Fruit fly (Drosophila melanogaster) whole organism, embryonic: ENCODE data around the gene CG4461.

Experiments
- BEAF-32 ChIP-seq: fragments of 200-800 bp; sonication (Bioruptor generic); optimal IDR thresholded peaks from 3 replicates; lab custom pipeline; 2017; ENCODE audit warnings: missing biosample characterization, missing genetic modification characterization, mild to moderate bottlenecking, moderate library complexity, missing genetic modification reagents
- Bdp1 ChIP-seq: fragments of 200-800 bp; sonication (Bioruptor generic); optimal IDR thresholded peaks from 3 replicates; lab custom pipeline; 2016; ENCODE audit warnings: missing biosample characterization, missing genetic modification characterization
- Blimp-1 ChIP-seq: fragments of 200-800 bp; sonication (Bioruptor generic); optimal IDR thresholded peaks from 3 replicates; lab custom pipeline; 2018; ENCODE audit warnings: missing biosample characterization, missing genetic modification characterization, mild to moderate bottlenecking, moderate library complexity, missing genetic modification reagents
- C15 ChIP-seq: fragments of 200-800 bp; sonication (Bioruptor generic); IDR thresholded peaks from 3 replicates; pipeline ENCODE4 v1.3.6; 2022; ENCODE audit warnings: missing biosample characterization, missing genetic modification characterization
- CG10366 ChIP-seq: fragments of 200-800 bp; sonication (Bioruptor generic); IDR thresholded peaks from 2 replicates; pipeline ENCODE4 v1.3.6; 2022; ENCODE audit warnings: missing biosample characterization, missing genetic modification characterization
- CG10565 ChIP-seq: fragments of 200-800 bp; sonication (Bioruptor generic); optimal IDR thresholded peaks from 3 replicates; lab custom pipeline; 2016; ENCODE audit warnings: missing biosample characterization, mild to moderate bottlenecking, missing genetic modification characterization
- CG11085 ChIP-seq: fragments of 200-800 bp; sonication (Bioruptor generic); IDR thresholded peaks from 2 replicates; pipeline ENCODE4 v1.3.6; 2022; ENCODE audit warnings: missing biosample characterization, missing genetic modification characterization
- CG12071 ChIP-seq: fragments of 200-800 bp; sonication (Bioruptor generic); optimal IDR thresholded peaks from 3 replicates; lab custom pipeline; 2018; ENCODE audit warnings: missing biosample characterization, mild to moderate bottlenecking, missing genetic modification characterization
- CG13123 ChIP-seq: fragments of 200-800 bp; sonication (Bioruptor generic); optimal IDR thresholded peaks from 2 replicates; lab custom pipeline; 2016; ENCODE audit warnings: missing biosample characterization, missing genetic modification characterization
- CG13775 ChIP-seq: fragments of 200-800 bp; sonication (Bioruptor generic); optimal IDR thresholded peaks from 3 replicates; lab custom pipeline; 2017; ENCODE audit warnings: missing biosample characterization, mild to moderate bottlenecking, missing genetic modification characterization
- CG15601 ChIP-seq: fragments of 200-800 bp; sonication (Bioruptor generic); optimal IDR thresholded peaks from 3 replicates; lab custom pipeline; 2019; ENCODE audit warnings: missing biosample characterization, mild to moderate bottlenecking, missing genetic modification characterization, moderate library complexity
- CG16863 ChIP-seq: fragments of 200-800 bp; sonication (Bioruptor generic); optimal IDR thresholded peaks from 3 replicates; lab custom pipeline; 2016; ENCODE audit warnings: missing biosample characterization, missing genetic modification characterization
- CG18262 ChIP-seq: fragments of 200-800 bp; optimal IDR thresholded peaks from 3 replicates; lab custom pipeline; 2019; ENCODE audit warnings: missing biosample characterization, mild to moderate bottlenecking, missing genetic modification characterization, moderate library complexity
- CG2202 ChIP-seq: fragments of 200-800 bp; sonication (Bioruptor generic); optimal IDR thresholded peaks from 2 replicates; lab custom pipeline; 2018; ENCODE audit warnings: missing biosample characterization, mild to moderate bottlenecking, missing genetic modification characterization
- CG30020 ChIP-seq: fragments of 200-800 bp; optimal IDR thresholded peaks from 2 replicates; lab custom pipeline; 2019; ENCODE audit warnings: missing biosample characterization, mild to moderate bottlenecking, missing genetic modification characterization, moderate library complexity
- CG32772 ChIP-seq: fragments of 200-800 bp; sonication (Bioruptor generic); IDR thresholded peaks from 2 replicates; pipeline ENCODE4 v1.3.6; 2022; ENCODE audit warnings: missing biosample characterization, missing genetic modification characterization
- CG3407 ChIP-seq: fragments of 200-800 bp; sonication (Bioruptor generic); optimal IDR thresholded peaks from 2 replicates; lab custom pipeline; 2018; ENCODE audit warnings: missing biosample characterization, mild to moderate bottlenecking, missing genetic modification characterization
- CG4282 ChIP-seq: fragments of 200-800 bp; sonication (Bioruptor generic); optimal IDR thresholded peaks from 2 replicates; lab custom pipeline; 2016; ENCODE audit warnings: missing biosample characterization, missing genetic modification characterization
- CG4404 ChIP-seq: fragments of 200-800 bp; sonication (Bioruptor generic); IDR thresholded peaks from 2 replicates; pipeline ENCODE4 v1.3.6; 2022; ENCODE audit warnings: missing biosample characterization, missing genetic modification characterization
- CG7987 ChIP-seq: fragments of 200-800 bp; sonication (Bioruptor generic); optimal IDR thresholded peaks from 2 replicates; lab custom pipeline; 2018; ENCODE audit warnings: missing biosample characterization, mild to moderate bottlenecking, missing genetic modification characterization, moderate library complexity
- CG8290 ChIP-seq, 3 experiments: fragments of 200-800 bp; sonication (Bioruptor generic); optimal IDR thresholded peaks; 2 replicates each; lab custom pipeline; 2016 to 2019; ENCODE audit warnings: missing biosample characterization in 3 of 3, missing genetic modification characterization in 3 of 3, mild to moderate bottlenecking in 2 of 3, moderate library complexity in 1 of 3
- CG8359 ChIP-seq: fragments of 200-800 bp; sonication (Bioruptor generic); optimal IDR thresholded peaks from 2 replicates; lab custom pipeline; 2017; ENCODE audit warnings: missing biosample characterization, mild to moderate bottlenecking, missing genetic modification characterization, borderline replicate concordance
- CG9797 ChIP-seq: fragments of 200-800 bp; sonication (Bioruptor generic); optimal IDR thresholded peaks from 3 replicates; lab custom pipeline; 2018; ENCODE audit warnings: missing biosample characterization, mild to moderate bottlenecking, missing genetic modification characterization
- CG9817 ChIP-seq: fragments of 200-800 bp; sonication (Bioruptor generic); optimal IDR thresholded peaks from 2 replicates; lab custom pipeline; 2018; ENCODE audit warnings: missing biosample characterization, mild to moderate bottlenecking, missing genetic modification characterization, moderate library complexity
- Dad ChIP-seq: fragments of 200-800 bp; sonication (Bioruptor generic); optimal IDR thresholded peaks from 3 replicates; lab custom pipeline; 2016; ENCODE audit warnings: missing biosample characterization, missing genetic modification characterization
- Deaf1 ChIP-seq: fragments of 200-800 bp; optimal IDR thresholded peaks from 3 replicates; lab custom pipeline; 2019; ENCODE audit warnings: missing biosample characterization, mild to moderate bottlenecking, missing genetic modification characterization, moderate library complexity
- Dfd ChIP-seq, 2 experiments: fragments of >200 bp; optimal IDR thresholded peaks; 2 replicates each; lab custom pipeline; 2017; ENCODE audit warnings: missing biosample characterization in 2 of 2, missing genetic modification characterization in 2 of 2
- E2f2 ChIP-seq: fragments of 200-800 bp; sonication (Bioruptor generic); IDR thresholded peaks from 2 replicates; pipeline ENCODE4 v1.3.6; 2022; ENCODE audit warnings: missing biosample characterization, missing genetic modification characterization
- Fer2 ChIP-seq: fragments of 200-800 bp; sonication (Bioruptor generic); optimal IDR thresholded peaks from 2 replicates; lab custom pipeline; 2018; ENCODE audit warnings: missing biosample characterization, mild to moderate bottlenecking, missing genetic modification characterization, moderate library complexity
- Hmr ChIP-seq: fragments of 200-800 bp; sonication (Bioruptor generic); optimal IDR thresholded peaks from 3 replicates; lab custom pipeline; 2017; ENCODE audit warnings: mild to moderate bottlenecking, missing biosample characterization, missing genetic modification reagents, missing genetic modification characterization
- Ravus ChIP-seq: fragments of 200-800 bp; sonication (Bioruptor generic); IDR thresholded peaks from 2 replicates; pipeline ENCODE4 v1.3.6; 2022; ENCODE audit warnings: missing biosample characterization, missing genetic modification characterization
- Ssrp ChIP-seq: fragments of 200-800 bp; sonication (Bioruptor generic); optimal IDR thresholded peaks from 2 replicates; lab custom pipeline; 2018; ENCODE audit warnings: missing biosample characterization, mild to moderate bottlenecking, missing genetic modification characterization, moderate library complexity
- bigmax ChIP-seq: fragments of 200-800 bp; sonication (Bioruptor generic); optimal IDR thresholded peaks from 2 replicates; lab custom pipeline; 2018; ENCODE audit warnings: missing biosample characterization, mild to moderate bottlenecking, missing genetic modification characterization
- btn ChIP-seq: fragments of 200-800 bp; sonication (Bioruptor generic); optimal IDR thresholded peaks from 2 replicates; lab custom pipeline; 2016; ENCODE audit warnings: missing biosample characterization, missing genetic modification characterization
- dimm ChIP-seq: fragments of 200-800 bp; sonication (Bioruptor generic); IDR thresholded peaks from 2 replicates; pipeline ENCODE4 v1.3.6; 2022; ENCODE audit warnings: missing biosample characterization, missing genetic modification characterization
- eyg ChIP-seq: fragments of 200-800 bp; sonication (Bioruptor generic); optimal IDR thresholded peaks from 3 replicates; lab custom pipeline; 2016; ENCODE audit warnings: missing biosample characterization, missing genetic modification characterization
- gfzf ChIP-seq: fragments of 200-800 bp; sonication (Bioruptor generic); optimal IDR thresholded peaks from 2 replicates; lab custom pipeline; 2016; ENCODE audit warnings: missing biosample characterization, mild to moderate bottlenecking, missing genetic modification characterization, moderate library complexity
- grn ChIP-seq: fragments of 200-800 bp; sonication (Bioruptor generic); optimal IDR thresholded peaks from 3 replicates; lab custom pipeline; 2017; ENCODE audit warnings: missing biosample characterization, missing genetic modification characterization
- gro ChIP-seq: fragments of 200-800 bp; sonication (Bioruptor generic); optimal IDR thresholded peaks from 2 replicates; lab custom pipeline; 2016; ENCODE audit warnings: missing biosample characterization, missing genetic modification characterization
- gsb-n ChIP-seq: fragments of 200-800 bp; sonication (Bioruptor generic); optimal IDR thresholded peaks from 3 replicates; lab custom pipeline; 2018; ENCODE audit warnings: missing biosample characterization, mild to moderate bottlenecking, missing genetic modification characterization
- insv ChIP-seq, 2 experiments: fragments of 200-800 bp; sonication (Bioruptor generic); optimal IDR thresholded peaks; 3 replicates each; lab custom pipeline; 2016 to 2018; ENCODE audit warnings: missing biosample characterization in 2 of 2, missing genetic modification characterization in 2 of 2
- ken ChIP-seq: fragments of 200-800 bp; sonication (Bioruptor generic); IDR thresholded peaks from 3 replicates; pipeline ENCODE4 v1.3.6; 2022; ENCODE audit warnings: missing biosample characterization, missing genetic modification characterization
- klu ChIP-seq: fragments of 200-800 bp; sonication (Bioruptor generic); IDR thresholded peaks from 2 replicates; pipeline ENCODE4 v1.3.6; 2022; ENCODE audit warnings: missing biosample characterization, missing genetic modification characterization
- luna ChIP-seq: fragments of 200-800 bp; sonication (Bioruptor generic); optimal IDR thresholded peaks from 2 replicates; lab custom pipeline; 2016; ENCODE audit warnings: missing biosample characterization, missing genetic modification characterization
- schlank ChIP-seq: fragments of 200-800 bp; sonication (Bioruptor generic); optimal IDR thresholded peaks from 2 replicates; lab custom pipeline; 2018; ENCODE audit warnings: missing biosample characterization, mild to moderate bottlenecking, missing genetic modification characterization
- sim ChIP-seq: fragments of 200-800 bp; sonication (Bioruptor generic); IDR thresholded peaks from 2 replicates; pipeline ENCODE4 v1.3.6; 2022; ENCODE audit warnings: missing biosample characterization, missing genetic modification characterization
- sima ChIP-seq: fragments of 200-800 bp; sonication (Bioruptor generic); optimal IDR thresholded peaks from 2 replicates; lab custom pipeline; 2016; ENCODE audit warnings: missing biosample characterization, missing genetic modification characterization
- sr ChIP-seq: fragments of 200-800 bp; sonication (Bioruptor generic); IDR thresholded peaks from 3 replicates; pipeline ENCODE4 v1.3.6; 2022; ENCODE audit warnings: missing biosample characterization, missing genetic modification characterization
- tna ChIP-seq: fragments of 200-800 bp; sonication (Bioruptor generic); IDR thresholded peaks from 2 replicates; pipeline ENCODE4 v1.3.6; 2022; ENCODE audit warnings: missing biosample characterization, missing genetic modification characterization; ENCODE audit not compliant: partially characterized antibody
- trh ChIP-seq: fragments of 200-800 bp; sonication (Bioruptor generic); optimal IDR thresholded peaks from 2 replicates; lab custom pipeline; 2016; ENCODE audit warnings: missing biosample characterization, missing genetic modification characterization
- ttk ChIP-seq: fragments of 200-800 bp; sonication (Bioruptor generic); IDR thresholded peaks from 2 replicates; pipeline ENCODE4 v2.1.2; 2022; ENCODE audit warnings: missing biosample characterization, missing genetic modification characterization
- zf30C ChIP-seq: fragments of 200-800 bp; sonication (Bioruptor generic); optimal IDR thresholded peaks from 3 replicates; lab custom pipeline; 2018; ENCODE audit warnings: missing biosample characterization, mild to moderate bottlenecking, missing genetic modification characterization

Gene CG4461

dm6 chr3L:9381602-9382001 lies 6.4 kb downstream of the CG4461 start, which contains the start of gene Hsp23 (continued):
- TF ChIP-seq CG30020 (peak; percentile 21), gsb-n (tag; lab: Kevin White, UChicago) (no peak), grn (no peak), CG8290 (GFP tag; optimal IDR thresholded peaks at IDR 0.05; lab: Kevin White, UChicago) (no peak), CG8290 (tag; optimal IDR thresholded peaks at IDR 0.05; lab: Kevin White, UChicago) (no peak), insv (GFP tag; optimal IDR thresholded peaks at IDR 0.05; lab: Kevin White, UChicago) (peak in 1 of 2 experiments; percentile 40), Dfd (GFP tag; optimal IDR thresholded peaks at IDR 0.05; lab: Kevin White, UChicago) (no peak), C15 (GFP tag; lab: Robert Waterston, UW) (no peak), Ssrp (tag; lab: Kevin White, UChicago) (no peak), tna (no peak), BEAF-32 (peak; percentile 27), Deaf1 (tag; lab: Kevin White, UChicago) (peak; percentile 77), E2f2 (no peak), Fer2 (tag; lab: Kevin White, UChicago) (no peak), CG13123 (no peak), CG32772 (GFP tag; lab: Robert Waterston, UW) (no peak), CG10366 (GFP tag; lab: Robert Waterston, UW) (no peak), CG9817 (tag; lab: Kevin White, UChicago) (no peak), bigmax (no peak), CG8359 (GFP tag; lab: Kevin White, UChicago) (no peak), CG16863 (GFP tag; lab: Kevin White, UChicago) (no peak), CG11085 (GFP tag; lab: Robert Waterston, UW) (no peak), sima (GFP tag; lab: Kevin White, UChicago) (no peak), CG18262 (no peak), luna (no peak), CG12071 (GFP tag; lab: Kevin White, UChicago) (no peak), sim (no peak), zf30C (GFP tag; lab: Kevin White, UChicago) (no peak), CG4404 (GFP tag; lab: Robert Waterston, UW) (no peak), CG4282 (GFP tag; lab: Kevin White, UChicago) (no peak), Blimp-1 (peak; percentile 68), CG10565 (no peak), CG9797 (no peak), CG15601 (tag; lab: Kevin White, UChicago) (peak; percentile 41), Dad (GFP tag; lab: Kevin White, UChicago) (no peak), eyg (no peak), Ravus (GFP tag; lab: Robert Waterston, UW) (no peak), schlank (tag; lab: Kevin White, UChicago) (no peak), sr (GFP tag; lab: Robert Waterston, UW) (no peak), CG2202 (tag; lab: Kevin White, UChicago) (no peak), gro (GFP tag; lab: Kevin White, UChicago) (no peak), ttk (GFP tag; lab: Robert Waterston, UW) (no peak), ken (GFP tag; lab: Robert Waterston, UW) (no peak), CG3407 (GFP tag; lab: Kevin White, UChicago) (no peak), dimm (GFP tag; lab: Robert Waterston, UW) (no peak), Hmr (GFP tag; lab: Kevin White, UChicago) (no peak), CG7987 (GFP tag; lab: Kevin White, UChicago) (no peak), trh (GFP tag; lab: Kevin White, UChicago) (no peak), gfzf (no peak), btn (GFP tag; lab: Kevin White, UChicago) (no peak), Bdp1 (GFP tag; lab: Kevin White, UChicago) (no peak), CG13775 (GFP tag; lab: Kevin White, UChicago) (no peak), klu (GFP tag; lab: Robert Waterston, UW) (no peak)
